Worm (Caenorhabditis elegans) whole organism, L1 larva: ENCODE data around the gene ZK822.1.

Source experiments
- C16A3.4 ChIP-seq: fragments of 150-350 bp; optimal IDR thresholded peaks from 2 replicates; lab custom pipeline; 2014; ENCODE audit warnings: missing biosample characterization, missing genetic modification characterization
- aly-2 ChIP-seq: fragments of 150-350 bp; optimal IDR thresholded peaks from 2 replicates; lab custom pipeline; 2014; ENCODE audit warnings: missing biosample characterization, missing genetic modification characterization
- ama-1 ChIP-seq: fragments of 150-350 bp; optimal IDR thresholded peaks from 2 replicates; lab custom pipeline; 2014
- ceh-63 ChIP-seq: fragments of 200-800 bp; sonication (Bioruptor generic); optimal IDR thresholded peaks from 2 replicates; lab custom pipeline; 2018; ENCODE audit warnings: mild to moderate bottlenecking, missing genetic modification characterization, missing compliant biosample characterization
- ceh-8 ChIP-seq: fragments of 200-800 bp; sonication (Bioruptor generic); optimal IDR thresholded peaks from 2 replicates; lab custom pipeline; 2018; ENCODE audit warnings: mild to moderate bottlenecking, missing genetic modification characterization, moderate library complexity, missing compliant biosample characterization
- ceh-82 ChIP-seq, 3 experiments: fragments of 150-350 bp in 1 of 3; sonication (generic microtip) in 2 of 3; optimal IDR thresholded peaks; 2 replicates each; lab custom pipeline; 2014 to 2017; ENCODE audit warnings: missing biosample characterization in 3 of 3, missing genetic modification characterization in 3 of 3
- ceh-88 ChIP-seq: fragments of 200-800 bp; sonication (Bioruptor generic); IDR thresholded peaks from 2 replicates; pipeline ENCODE4 v1.3.6; 2022; ENCODE audit warnings: missing genetic modification characterization, missing compliant biosample characterization
- ceh-90 ChIP-seq: sonication (generic microtip); optimal IDR thresholded peaks from 2 replicates; lab custom pipeline; 2016; ENCODE audit warnings: missing genetic modification characterization, missing compliant biosample characterization
- efl-1 ChIP-seq, 4 experiments: fragments of 150-350 bp; optimal IDR thresholded peaks in 3 of 4; peaks in 1 of 4; 1 replicate in 1 of 4; 2 replicates in 3 of 4; lab custom pipeline; 2014; ENCODE audit warnings: missing biosample characterization in 2 of 4, missing genetic modification characterization in 2 of 4, missing genetic modification reagents in 2 of 4
- efl-3 ChIP-seq: fragments of 200-800 bp; sonication (Bioruptor generic); optimal IDR thresholded peaks from 2 replicates; lab custom pipeline; 2018; ENCODE audit warnings: mild to moderate bottlenecking, missing genetic modification characterization, missing compliant biosample characterization
- egl-13 ChIP-seq: sonication (generic microtip); optimal IDR thresholded peaks from 2 replicates; lab custom pipeline; 2016; ENCODE audit warnings: missing genotype, missing genetic modification reagents, missing genetic modification characterization, missing compliant biosample characterization
- egl-27 ChIP-seq, 2 experiments: fragments of 150-350 bp in 1 of 2; sonication (generic microtip); optimal IDR thresholded peaks; 3 replicates each; lab custom pipeline; 2017 to 2018; ENCODE audit warnings: missing biosample characterization in 2 of 2, missing genetic modification characterization in 2 of 2, missing genetic modification reagents in 2 of 2
- elt-3 ChIP-seq, 6 experiments: fragments of 150-350 bp in 1 of 6; sonication (generic microtip); optimal IDR thresholded peaks; 2 replicates each; lab custom pipeline; 2017 to 2018; ENCODE audit warnings: missing biosample characterization in 6 of 6, missing genetic modification characterization in 6 of 6, inconsistent platforms in 1 of 6
- fkh-10 ChIP-seq: sonication (generic microtip); optimal IDR thresholded peaks from 2 replicates; lab custom pipeline; 2017; ENCODE audit warnings: missing biosample characterization, missing genetic modification reagents, missing genetic modification characterization
- fkh-4 ChIP-seq: sonication (generic microtip); optimal IDR thresholded peaks from 2 replicates; lab custom pipeline; 2016; ENCODE audit warnings: missing compliant biosample characterization, missing genetic modification characterization, borderline replicate concordance
- fos-1 ChIP-seq: fragments of 150-350 bp; optimal IDR thresholded peaks from 2 replicates; lab custom pipeline; 2014; ENCODE audit warnings: missing biosample characterization, missing genetic modification characterization
- grh-1 ChIP-seq: fragments of 200-800 bp; sonication (Bioruptor generic); IDR thresholded peaks from 2 replicates; pipeline ENCODE4 v1.3.6; 2022; ENCODE audit warnings: missing genetic modification reagents, missing genetic modification characterization, missing compliant biosample characterization
- hpl-2 ChIP-seq: fragments of 150-350 bp; optimal IDR thresholded peaks from 2 replicates; lab custom pipeline; 2014; ENCODE audit warnings: missing biosample characterization, missing genetic modification reagents, missing genetic modification characterization
- irx-1 ChIP-seq: sonication (generic microtip); optimal IDR thresholded peaks from 2 replicates; lab custom pipeline; 2016; ENCODE audit warnings: missing genetic modification characterization, missing compliant biosample characterization
- isw-1 ChIP-seq: fragments of 200-800 bp; sonication (Bioruptor generic); IDR thresholded peaks from 2 replicates; pipeline ENCODE4 v1.3.6; 2022; ENCODE audit warnings: missing genetic modification characterization, missing compliant biosample characterization
- lin-13 ChIP-seq: fragments of 150-350 bp; optimal IDR thresholded peaks from 2 replicates; lab custom pipeline; 2014; ENCODE audit warnings: missing biosample characterization, missing genetic modification reagents, missing genetic modification characterization
- lin-39 ChIP-seq: fragments of 150-350 bp; optimal IDR thresholded peaks from 2 replicates; lab custom pipeline; 2014; ENCODE audit warnings: missing biosample characterization, missing genetic modification reagents, missing genetic modification characterization
- lir-3 ChIP-seq: sonication (generic microtip); optimal IDR thresholded peaks from 2 replicates; lab custom pipeline; 2016; ENCODE audit warnings: mild to moderate bottlenecking, missing genetic modification characterization, moderate library complexity, missing compliant biosample characterization; ENCODE audit not compliant: poor library complexity
- mdl-1 ChIP-seq, 2 experiments: fragments of 150-350 bp; optimal IDR thresholded peaks; 2 replicates each; lab custom pipeline; 2014 to 2017; ENCODE audit warnings: missing biosample characterization in 2 of 2, missing genetic modification characterization in 2 of 2, inconsistent platforms in 1 of 2
- mep-1 ChIP-seq: fragments of 150-350 bp; optimal IDR thresholded peaks from 2 replicates; lab custom pipeline; 2014; ENCODE audit warnings: missing biosample characterization, missing genetic modification characterization
- nhr-11 ChIP-seq: fragments of 150-350 bp; optimal IDR thresholded peaks from 2 replicates; lab custom pipeline; 2014; ENCODE audit warnings: missing biosample characterization, missing genetic modification characterization
- nhr-237 ChIP-seq: fragments of 150-350 bp; optimal IDR thresholded peaks from 2 replicates; lab custom pipeline; 2014; ENCODE audit warnings: missing biosample characterization, missing genetic modification characterization
- nhr-47 ChIP-seq: sonication (generic microtip); optimal IDR thresholded peaks from 2 replicates; lab custom pipeline; 2016; ENCODE audit warnings: mild to moderate bottlenecking, missing genetic modification characterization, moderate library complexity, missing compliant biosample characterization
- nhr-76 ChIP-seq: sonication (generic microtip); optimal IDR thresholded peaks from 2 replicates; lab custom pipeline; 2017; ENCODE audit warnings: missing biosample characterization, missing genetic modification characterization
- nhr-77 ChIP-seq: fragments of 150-350 bp; optimal IDR thresholded peaks from 2 replicates; lab custom pipeline; 2014; ENCODE audit warnings: missing biosample characterization, missing genetic modification characterization
- nhr-84 ChIP-seq: sonication (generic microtip); optimal IDR thresholded peaks from 2 replicates; lab custom pipeline; 2017; ENCODE audit warnings: missing biosample characterization, missing genetic modification characterization
- nhr-85 ChIP-seq: sonication (generic microtip); peaks from one replicate; lab custom pipeline; 2016; ENCODE audit warnings: missing genetic modification characterization, inconsistent platforms, missing compliant biosample characterization
- skn-1 ChIP-seq: fragments of 150-350 bp; optimal IDR thresholded peaks from 2 replicates; lab custom pipeline; 2014; ENCODE audit warnings: missing biosample characterization, missing genetic modification characterization
- sox-4 ChIP-seq: sonication (generic microtip); optimal IDR thresholded peaks from 2 replicates; lab custom pipeline; 2016; ENCODE audit warnings: missing genetic modification characterization, missing compliant biosample characterization
- sptf-1 ChIP-seq: fragments of 150-350 bp; optimal IDR thresholded peaks from 2 replicates; lab custom pipeline; 2014; ENCODE audit warnings: missing biosample characterization, missing genetic modification characterization
- swsn-7 ChIP-seq: sonication (generic microtip); optimal IDR thresholded peaks from 2 replicates; lab custom pipeline; 2016; ENCODE audit warnings: missing genetic modification characterization, missing compliant biosample characterization
- unc-130 ChIP-seq: fragments of 150-350 bp; optimal IDR thresholded peaks from 2 replicates; lab custom pipeline; 2017; ENCODE audit warnings: missing biosample characterization, missing genetic modification characterization, inconsistent platforms
- unc-30 ChIP-seq: sonication (generic microtip); optimal IDR thresholded peaks from 2 replicates; lab custom pipeline; 2017; ENCODE audit warnings: missing biosample characterization, missing genetic modification characterization
- unc-62 ChIP-seq: fragments of 150-350 bp; optimal IDR thresholded peaks from 2 replicates; lab custom pipeline; 2014; ENCODE audit warnings: missing biosample characterization, missing genetic modification reagents, missing genetic modification characterization
- zip-4 ChIP-seq: fragments of 200-800 bp; sonication (Bioruptor generic); optimal IDR thresholded peaks from 2 replicates; lab custom pipeline; 2018; ENCODE audit warnings: mild to moderate bottlenecking, missing genetic modification characterization, moderate library complexity, missing compliant biosample characterization
- ztf-4 ChIP-seq: fragments of 150-350 bp; optimal IDR thresholded peaks from 2 replicates; lab custom pipeline; 2014; ENCODE audit warnings: missing biosample characterization, missing genetic modification characterization

Gene ZK822.1

DNA sequence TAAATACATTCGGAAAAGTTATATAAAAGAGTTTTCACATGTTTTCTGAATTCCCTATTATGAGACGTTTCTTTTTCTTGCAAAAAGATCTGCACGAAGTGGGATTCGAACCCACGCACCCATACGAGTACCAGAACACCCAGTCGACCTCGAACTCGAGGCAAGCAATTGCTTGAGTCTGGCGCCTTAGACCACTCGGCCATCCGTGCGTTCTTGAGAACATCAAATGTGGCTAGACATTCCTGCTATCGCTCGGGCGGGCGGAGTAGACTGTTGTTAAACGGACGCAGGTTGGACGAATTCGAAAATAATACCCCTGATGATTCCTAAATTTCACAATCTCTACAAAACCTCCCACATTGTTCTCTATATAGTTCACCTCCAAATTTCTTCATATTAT lies 6.5 kb upstream of the ZK822.1 start (continued):
- TF ChIP-seq unc-30 (tag; lab: Kevin White, UChicago) (no peak), nhr-237 (no peak), nhr-84 (no peak), unc-62 (no peak), fos-1 (tag; lab: Kevin White, UChicago) (peak; percentile 49), ztf-4 (tag; lab: Kevin White, UChicago) (no peak), unc-130 (tag; lab: Kevin White, UChicago) (no peak), skn-1 (tag; lab: Kevin White, UChicago) (peak; percentile 55), nhr-77 (tag; lab: Kevin White, UChicago) (peak; percentile 30), fkh-10 (GFP tag; lab: Kevin White, UChicago) (no peak), lir-3 (tag; lab: Kevin White, UChicago) (no peak), nhr-85 (peak; percentile 81), ceh-90 (tag; lab: Kevin White, UChicago) (no peak), nhr-11 (tag; lab: Kevin White, UChicago) (no peak), egl-13 (tag; lab: Kevin White, UChicago) (no peak), C16A3.4 (tag; lab: Kevin White, UChicago) (peak; percentile 43), ceh-88 (GFP tag; lab: Robert Waterston, UW) (peak; percentile 41; the same call in 1 of the 2 replicates), zip-4 (GFP tag; lab: Kevin White, UChicago) (no peak), elt-3 (tag; optimal IDR thresholded peaks at IDR 0.05; lab: Kevin White, UChicago) (peak in 2 of 6 experiments; percentile 20 to 21), sptf-1 (tag; lab: Kevin White, UChicago) (no peak), mep-1 (tag; lab: Kevin White, UChicago) (peak; percentile 23), ceh-82 (tag; optimal IDR thresholded peaks at IDR 0.05; lab: Kevin White, UChicago) (peak in 2 of 3 experiments; percentile 27 to 35), ceh-63 (GFP tag; lab: Kevin White, UChicago) (no peak), irx-1 (tag; lab: Kevin White, UChicago) (peak; percentile 38), mdl-1 (tag; optimal IDR thresholded peaks at IDR 0.05; lab: Kevin White, UChicago) (peak in 1 of 2 experiments; percentile 58), swsn-7 (tag; lab: Kevin White, UChicago) (peak; percentile 29), hpl-2 (no peak), egl-27 (tag; optimal IDR thresholded peaks at IDR 0.05; lab: Kevin White, UChicago) (no peak), ceh-8 (GFP tag; lab: Kevin White, UChicago) (no peak), fkh-4 (tag; lab: Kevin White, UChicago) (no peak), lin-13 (GFP tag; lab: Kevin White, UChicago) (peak; percentile 11)

DNA sequence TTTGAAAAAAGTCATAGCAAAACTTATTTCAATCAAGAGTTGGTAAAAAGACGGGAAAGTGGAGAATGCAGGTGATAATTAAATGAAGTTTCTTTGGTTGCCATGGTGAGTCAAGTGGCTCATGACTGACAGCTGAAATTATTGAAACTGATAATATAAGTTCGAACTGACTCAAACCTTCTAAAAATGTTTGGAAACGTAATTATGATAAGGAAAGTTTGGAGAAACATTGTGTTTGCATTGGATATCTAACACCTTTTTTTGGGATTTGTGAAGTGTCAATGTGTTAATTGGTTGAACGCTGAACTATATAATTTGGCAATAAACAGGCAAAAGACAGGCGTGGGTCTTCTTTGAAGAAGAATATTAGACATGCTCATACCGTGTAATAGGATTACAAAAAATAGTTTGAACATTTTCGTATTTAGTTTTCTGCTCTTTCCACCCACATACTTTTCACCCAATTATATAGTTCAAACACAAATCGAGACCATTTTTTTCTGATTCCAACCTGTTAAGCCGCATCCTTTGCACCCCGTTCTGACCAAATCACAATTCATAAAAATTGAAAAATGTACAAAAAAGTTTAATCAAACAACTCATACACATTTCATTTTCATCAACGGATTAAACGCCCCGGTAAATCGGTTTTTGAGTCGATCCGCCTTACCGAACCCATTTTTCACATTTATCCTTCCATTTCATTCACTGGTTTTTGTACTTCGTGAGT lies 3.6 kb upstream of the ZK822.1 start, which contains the start of the genes srlf-33 and srlf-32:
TSS of gene srlf-33 (minus strand) at position 101 of the 730 bp plus-strand sequence.
TSS of gene srlf-32 (plus strand) at position 680 of the 730 bp plus-strand sequence.
- TF ChIP-seq efl-1 (optimal IDR thresholded peaks at IDR 0.05; lab: Kevin White, UChicago) (no peak), efl-1 (GFP tag; optimal IDR thresholded peaks at IDR 0.05 in 1 of 2; lab: Kevin White, UChicago) (peak in 1 of 2 experiments; percentile 43), fkh-4 (tag; lab: Kevin White, UChicago) (no peak)

DNA sequence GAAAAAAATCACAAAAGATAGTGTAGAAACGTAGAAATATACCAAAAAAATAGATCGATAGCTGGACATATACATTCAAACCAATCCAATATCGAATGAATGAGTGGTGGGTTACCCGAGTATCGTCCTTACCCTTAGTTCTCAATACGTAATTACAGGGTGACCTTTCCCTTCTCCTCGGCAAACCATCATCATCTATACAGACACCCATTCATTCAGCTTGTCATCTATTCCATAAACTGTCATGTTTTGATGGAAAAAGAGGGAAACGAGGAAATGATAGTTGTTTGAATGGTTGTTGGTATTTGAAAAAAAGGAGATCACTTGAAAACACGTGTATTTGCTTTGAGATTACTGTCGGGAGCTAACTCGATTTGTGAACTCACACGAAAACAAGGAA lies 2.2 kb upstream of the ZK822.1 start:
- TF ChIP-seq efl-3 (no peak), nhr-47 (tag; lab: Kevin White, UChicago) (no peak), isw-1 (GFP tag; lab: Robert Waterston, UW) (no peak), sox-4 (tag; lab: Kevin White, UChicago) (no peak), aly-2 (tag; lab: Kevin White, UChicago) (no peak), unc-30 (tag; lab: Kevin White, UChicago) (no peak), lin-39 (tag; lab: Kevin White, UChicago) (no peak), ama-1 (lab: Kevin White, UChicago) (no peak), nhr-76 (tag; lab: Kevin White, UChicago) (no peak), grh-1 (GFP tag; lab: Robert Waterston, UW) (no peak)
